Worm (Caenorhabditis elegans): ENCODE data around the gene K08F4.12.

The K08F4.12 gene

DNA sequence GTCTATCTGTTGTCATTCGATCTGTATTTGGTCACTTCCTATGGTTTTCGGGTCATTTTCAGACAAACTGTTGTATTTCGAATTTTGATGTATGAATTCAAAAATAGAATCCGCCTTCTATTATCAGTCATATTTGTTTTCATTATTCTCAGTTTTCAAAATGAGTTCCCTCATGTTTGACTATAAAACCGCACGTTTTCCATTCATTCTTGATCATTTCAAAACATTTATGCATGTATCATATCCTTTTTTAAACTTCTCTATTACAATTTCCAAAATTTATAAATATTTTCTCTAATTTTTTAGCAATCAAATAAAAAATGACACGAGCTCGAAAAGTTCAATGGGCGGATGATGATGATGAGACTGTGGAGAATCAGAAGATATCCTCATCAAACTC is at the start of gene K08F4.12:
Gene K08F4.12 (plus strand): TSS at position 301 of the 400 bp plus-strand sequence.
- no peak for TF ChIP-seq ceh-13 (GFP tag; optimal IDR thresholded peaks at IDR 0.05)
- no peak for TF ChIP-seq hnd-1 (tag; optimal IDR thresholded peaks at IDR 0.05)
- TF ChIP-seq scrt-1 (GFP tag; IDR thresholded peaks at IDR 0.05): no peak
- no peak for TF ChIP-seq tbx-11 (GFP tag; IDR thresholded peaks at IDR 0.05)
- TF ChIP-seq ceh-36 (tag; optimal IDR thresholded peaks at IDR 0.05): no peak
- no peak for TF ChIP-seq aly-1 (tag; optimal IDR thresholded peaks at IDR 0.05)
- no peak for TF ChIP-seq pes-1 (GFP tag; IDR thresholded peaks at IDR 0.05)
- TF ChIP-seq ama-1 (optimal IDR thresholded peaks at IDR 0.05): no peak
- TF ChIP-seq hmg-4 (GFP tag; optimal IDR thresholded peaks at IDR 0.05): no peak
- no peak for TF ChIP-seq tbx-37 (GFP tag; conservative IDR thresholded peaks at IDR 0.05)
- TF ChIP-seq tra-4 (tag; optimal IDR thresholded peaks at IDR 0.05): no peak
- TF ChIP-seq ets-7 (tag; optimal IDR thresholded peaks at IDR 0.05): no peak
- TF ChIP-seq F13C5.2 (tag; optimal IDR thresholded peaks at IDR 0.05): no peak
- TF ChIP-seq sea-1 (GFP tag; conservative IDR thresholded peaks at IDR 0.05): no peak
- no peak for TF ChIP-seq hmbx-1 (tag; optimal IDR thresholded peaks at IDR 0.05)
- TF ChIP-seq B0310.2 (tag; optimal IDR thresholded peaks at IDR 0.05): no peak
- no peak for TF ChIP-seq flt-1 (GFP tag; IDR thresholded peaks at IDR 0.05)

DNA sequence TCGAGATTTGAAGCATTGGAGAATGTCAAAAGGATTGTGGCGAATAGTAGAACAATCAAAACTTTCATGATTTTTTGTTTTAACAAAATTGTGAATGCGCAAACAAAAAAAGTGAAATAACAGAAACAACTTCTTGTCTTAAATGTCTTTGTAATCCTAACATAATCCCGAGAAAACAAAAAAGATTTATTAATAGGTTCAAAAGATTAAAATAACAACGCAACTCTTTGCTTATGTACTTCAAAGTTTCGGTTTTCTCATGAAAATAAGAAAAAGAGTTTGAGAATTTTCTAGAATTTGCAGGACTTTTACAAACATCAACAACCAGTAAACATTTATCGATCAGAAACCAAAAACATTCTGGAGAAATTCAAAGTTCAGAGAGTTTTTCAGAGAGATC is 48.1 kb upstream of the K08F4.12 start, which contains the start of gene ttr-39:
Gene ttr-39 (minus strand): TSS at position 101 of the 400 bp plus-strand sequence.
- no peak for TF ChIP-seq ama-1 (optimal IDR thresholded peaks at IDR 0.05)
- TF ChIP-seq pes-1 (GFP tag; IDR thresholded peaks at IDR 0.05): no peak

DNA sequence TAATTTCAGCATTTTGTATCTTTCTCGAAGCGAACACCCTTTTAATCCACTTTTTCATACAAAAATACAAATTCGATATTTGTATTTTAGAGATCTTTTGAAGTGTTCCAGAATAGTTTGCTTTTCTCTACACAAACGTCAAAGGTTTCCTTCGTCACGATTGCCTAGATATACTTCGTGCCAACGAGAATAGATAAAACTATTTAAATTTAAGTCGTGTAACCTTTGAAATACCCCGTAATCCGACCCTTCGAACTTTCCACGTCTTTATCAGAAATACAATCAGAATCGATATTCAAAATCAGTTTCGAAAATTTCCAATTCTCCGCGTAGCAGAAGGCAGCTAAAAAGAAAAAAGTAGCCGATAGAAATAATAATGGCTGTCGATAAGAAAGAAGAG is 47.5 kb upstream of the K08F4.12 start, which contains the start of gene ttbk-5:
Gene ttbk-5 (plus strand): TSS at position 301 of the 400 bp plus-strand sequence.
- TF ChIP-seq aly-1 (tag; optimal IDR thresholded peaks at IDR 0.05) (no peak), pes-1 (GFP tag; IDR thresholded peaks at IDR 0.05) (no peak), F13C5.2 (tag; optimal IDR thresholded peaks at IDR 0.05) (no peak), flt-1 (GFP tag; IDR thresholded peaks at IDR 0.05) (no peak), hmbx-1 (tag; optimal IDR thresholded peaks at IDR 0.05) (no peak), tbx-11 (GFP tag; IDR thresholded peaks at IDR 0.05) (no peak), tra-4 (tag; optimal IDR thresholded peaks at IDR 0.05) (no peak), hmg-4 (GFP tag; optimal IDR thresholded peaks at IDR 0.05) (no peak), B0310.2 (tag; optimal IDR thresholded peaks at IDR 0.05) (no peak), ceh-36 (tag; optimal IDR thresholded peaks at IDR 0.05) (no peak), hnd-1 (tag; optimal IDR thresholded peaks at IDR 0.05) (no peak), ets-7 (tag; optimal IDR thresholded peaks at IDR 0.05) (no peak), ama-1 (optimal IDR thresholded peaks at IDR 0.05) (no peak)

DNA sequence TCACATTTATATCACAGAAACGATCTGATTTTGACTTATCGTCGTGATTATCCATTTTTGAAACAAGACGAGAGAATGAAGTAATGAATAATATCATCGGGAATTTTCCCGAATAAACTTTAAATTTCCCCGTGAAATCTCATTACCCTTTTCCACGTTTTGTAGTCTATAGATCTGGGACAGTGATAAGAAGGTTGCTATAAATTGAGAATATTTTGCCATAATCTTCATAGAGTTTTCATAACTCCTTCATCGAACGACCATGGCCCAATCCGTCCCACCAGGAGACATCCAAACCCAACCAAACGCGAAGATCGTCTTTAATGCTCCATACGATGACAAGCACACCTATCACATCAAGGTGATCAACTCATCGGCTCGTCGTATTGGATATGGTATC is 42.7 kb upstream of the K08F4.12 start, which contains the start of the genes C04G2.5 and msp-36:
Gene C04G2.5 (minus strand): TSS at position 101 of the 400 bp plus-strand sequence.
Gene msp-36 (plus strand): TSS at position 263 of the 400 bp plus-strand sequence.
- TF ChIP-seq F13C5.2 (tag; optimal IDR thresholded peaks at IDR 0.05): no peak
- no peak for TF ChIP-seq tra-4 (tag; optimal IDR thresholded peaks at IDR 0.05)
- no peak for TF ChIP-seq tbx-11 (GFP tag; IDR thresholded peaks at IDR 0.05)
- TF ChIP-seq aly-1 (tag; optimal IDR thresholded peaks at IDR 0.05): no peak
- no peak for TF ChIP-seq scrt-1 (GFP tag; IDR thresholded peaks at IDR 0.05)
- TF ChIP-seq ceh-36 (tag; optimal IDR thresholded peaks at IDR 0.05): no peak
- no peak for TF ChIP-seq ceh-13 (GFP tag; optimal IDR thresholded peaks at IDR 0.05)
- TF ChIP-seq B0310.2 (tag; optimal IDR thresholded peaks at IDR 0.05): no peak

DNA sequence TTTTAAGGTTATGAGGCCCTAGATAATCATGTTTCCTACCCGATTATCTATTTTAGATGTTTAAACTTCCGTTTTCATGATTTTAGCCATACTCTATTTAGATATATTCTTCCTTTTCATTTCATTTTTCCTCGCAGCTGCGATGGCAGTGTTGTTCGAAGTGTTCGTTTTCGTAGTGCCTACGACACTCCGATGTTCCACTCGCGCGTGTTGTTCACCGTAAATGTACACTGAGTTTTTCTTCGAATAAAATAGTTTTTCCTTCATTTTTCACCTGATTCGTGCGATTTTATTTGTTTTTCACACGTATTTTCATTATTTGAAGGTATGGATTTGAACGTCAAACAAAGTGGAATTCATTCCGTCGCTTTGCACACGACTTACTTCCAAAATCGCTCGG is 41.0 kb upstream of the K08F4.12 start, which contains the start of gene dis-3:
Gene dis-3 (plus strand): TSS at position 322 of the 400 bp plus-strand sequence.
- TF ChIP-seq ama-1 (optimal IDR thresholded peaks at IDR 0.05) (no peak), aly-1 (tag; optimal IDR thresholded peaks at IDR 0.05) (no peak), tbx-11 (GFP tag; IDR thresholded peaks at IDR 0.05) (no peak), ceh-13 (GFP tag; optimal IDR thresholded peaks at IDR 0.05) (no peak), pes-1 (GFP tag; IDR thresholded peaks at IDR 0.05) (no peak), hmg-4 (GFP tag; optimal IDR thresholded peaks at IDR 0.05) (no peak), scrt-1 (GFP tag; IDR thresholded peaks at IDR 0.05) (no peak), B0310.2 (tag; optimal IDR thresholded peaks at IDR 0.05) (no peak), ets-7 (tag; optimal IDR thresholded peaks at IDR 0.05) (no peak)

DNA sequence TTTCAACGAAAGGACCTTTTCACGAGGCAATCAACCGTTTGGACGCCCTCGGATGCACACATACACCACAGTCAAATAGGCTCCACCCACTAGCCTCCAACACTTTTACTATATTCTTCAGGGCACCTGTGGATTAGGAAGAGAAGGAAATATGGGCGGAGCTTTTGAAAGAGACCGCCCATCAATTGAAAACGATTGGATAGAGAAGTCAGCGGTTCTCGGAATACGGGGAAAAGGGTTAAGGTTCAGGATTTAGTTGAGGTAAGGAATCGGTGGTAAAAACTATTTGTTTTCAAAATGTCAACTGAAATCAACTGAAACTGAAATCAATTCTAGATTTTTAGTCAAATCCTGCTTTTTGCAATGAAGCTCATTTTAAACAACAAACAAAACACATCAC is 27.5 kb upstream of the K08F4.12 start, which contains the start of gene egl-38:
Gene egl-38 (minus strand): TSS at position 101 of the 400 bp plus-strand sequence.
- TF ChIP-seq scrt-1 (GFP tag; IDR thresholded peaks at IDR 0.05) (no peak), ceh-13 (GFP tag; optimal IDR thresholded peaks at IDR 0.05) (no peak), hmg-4 (GFP tag; optimal IDR thresholded peaks at IDR 0.05) (no peak), tbx-37 (GFP tag; conservative IDR thresholded peaks at IDR 0.05) (no peak), flt-1 (GFP tag; IDR thresholded peaks at IDR 0.05) (no peak), ceh-36 (tag; optimal IDR thresholded peaks at IDR 0.05) (no peak), hmbx-1 (tag; optimal IDR thresholded peaks at IDR 0.05) (no peak), ets-7 (tag; optimal IDR thresholded peaks at IDR 0.05) (no peak), tra-4 (tag; optimal IDR thresholded peaks at IDR 0.05) (no peak), F13C5.2 (tag; optimal IDR thresholded peaks at IDR 0.05) (no peak), pes-1 (GFP tag; IDR thresholded peaks at IDR 0.05) (no peak), aly-1 (tag; optimal IDR thresholded peaks at IDR 0.05) (no peak), sea-1 (GFP tag; conservative IDR thresholded peaks at IDR 0.05) (no peak), B0310.2 (tag; optimal IDR thresholded peaks at IDR 0.05) (no peak), ama-1 (optimal IDR thresholded peaks at IDR 0.05) (no peak), hnd-1 (tag; optimal IDR thresholded peaks at IDR 0.05) (no peak), tbx-11 (GFP tag; IDR thresholded peaks at IDR 0.05) (no peak)

DNA sequence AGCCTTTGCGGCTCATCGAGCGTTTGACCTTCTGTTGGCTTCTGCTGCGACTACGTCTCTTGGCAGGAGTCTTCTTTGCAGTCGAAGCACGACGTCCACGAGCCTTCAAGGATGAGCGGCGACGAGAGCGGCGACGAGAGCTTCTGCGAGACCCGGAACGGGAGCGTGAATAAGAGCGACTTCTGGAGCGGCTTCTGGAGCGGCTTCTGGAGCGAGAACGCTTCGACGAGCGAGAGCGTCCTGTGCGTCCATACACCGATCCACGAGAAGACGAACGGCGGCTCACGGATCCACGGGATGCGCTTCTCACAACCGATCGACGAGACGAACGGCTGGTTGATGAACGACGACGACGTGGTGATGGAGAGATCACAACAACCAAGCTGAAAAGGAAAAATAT is 27.0 kb upstream of the K08F4.12 start:
- TF ChIP-seq ceh-36 (tag; optimal IDR thresholded peaks at IDR 0.05): no peak
- no peak for TF ChIP-seq scrt-1 (GFP tag; IDR thresholded peaks at IDR 0.05)
- no peak for TF ChIP-seq tbx-37 (GFP tag; conservative IDR thresholded peaks at IDR 0.05)
- TF ChIP-seq ets-7 (tag; optimal IDR thresholded peaks at IDR 0.05): no peak
- no peak for TF ChIP-seq B0310.2 (tag; optimal IDR thresholded peaks at IDR 0.05)
- no peak for TF ChIP-seq tbx-11 (GFP tag; IDR thresholded peaks at IDR 0.05)
- TF ChIP-seq sea-1 (GFP tag; conservative IDR thresholded peaks at IDR 0.05): no peak
- TF ChIP-seq flt-1 (GFP tag; IDR thresholded peaks at IDR 0.05): no peak
- TF ChIP-seq hnd-1 (tag; optimal IDR thresholded peaks at IDR 0.05): no peak
- TF ChIP-seq ceh-13 (GFP tag; optimal IDR thresholded peaks at IDR 0.05): no peak

Measured in whole organism, early embryonic.